Worm (Caenorhabditis elegans): ENCODE results near the gene hphd-1.

ce11 chrII:12948158-12948557 is 48.2 kb downstream of the hphd-1 start, which contains the start of gene F58G1.7:
- TF ChIP-seq ztf-23 (GFP tag; IDR thresholded peaks at IDR 0.05) (no peak), ztf-29 (GFP tag; IDR thresholded peaks at IDR 0.05) (no peak)
